Worm (Caenorhabditis elegans) whole organism, L2 larva: ENCODE data around the gene cdr-7.

Experiments
- C34F6.9 ChIP-seq: fragments of 150-350 bp; optimal IDR thresholded peaks from 2 replicates; lab custom pipeline; 2014; ENCODE audit warnings: missing biosample characterization, missing genetic modification characterization
- F13H6.1 ChIP-seq: sonication (generic microtip); optimal IDR thresholded peaks from 2 replicates; lab custom pipeline; 2016; ENCODE audit warnings: missing genetic modification characterization, missing compliant biosample characterization
- R02D3.7 ChIP-seq: fragments of 150-350 bp; optimal IDR thresholded peaks from 2 replicates; lab custom pipeline; 2014; ENCODE audit warnings: missing biosample characterization, missing genetic modification characterization
- Y55F3AM.14 ChIP-seq: fragments of 200-800 bp; sonication (Bioruptor generic); optimal IDR thresholded peaks from 2 replicates; lab custom pipeline; 2018; ENCODE audit warnings: mild to moderate bottlenecking, missing genetic modification characterization, missing compliant biosample characterization
- ZK546.5 ChIP-seq: sonication (generic microtip); optimal IDR thresholded peaks from 2 replicates; lab custom pipeline; 2017; ENCODE audit warnings: missing biosample characterization, missing genetic modification characterization
- aly-2 ChIP-seq: fragments of 150-350 bp; optimal IDR thresholded peaks from 2 replicates; lab custom pipeline; 2014; ENCODE audit warnings: missing biosample characterization, missing genetic modification characterization
- ama-1 ChIP-seq: fragments of 150-350 bp; optimal IDR thresholded peaks from 2 replicates; lab custom pipeline; 2018; ENCODE audit warnings: inconsistent platforms
- ceh-16 ChIP-seq: fragments of 150-350 bp; optimal IDR thresholded peaks from 2 replicates; lab custom pipeline; 2014; ENCODE audit warnings: missing biosample characterization, missing genetic modification characterization
- ceh-82 ChIP-seq: fragments of 150-350 bp; optimal IDR thresholded peaks from 2 replicates; lab custom pipeline; 2014; ENCODE audit warnings: missing biosample characterization, missing genetic modification characterization
- crh-2 ChIP-seq: sonication (generic microtip); optimal IDR thresholded peaks from 2 replicates; lab custom pipeline; 2017; ENCODE audit warnings: missing biosample characterization, missing genetic modification characterization
- dmd-4 ChIP-seq: sonication (generic microtip); optimal IDR thresholded peaks from 2 replicates; lab custom pipeline; 2017; ENCODE audit warnings: missing biosample characterization, missing genetic modification characterization
- egl-27 ChIP-seq: sonication (generic microtip); optimal IDR thresholded peaks from 3 replicates; lab custom pipeline; 2017; ENCODE audit warnings: missing biosample characterization, missing genetic modification reagents, missing genetic modification characterization
- elt-1 ChIP-seq: fragments of 150-350 bp; optimal IDR thresholded peaks from 2 replicates; lab custom pipeline; 2014; ENCODE audit warnings: missing biosample characterization, missing genetic modification characterization
- elt-3 ChIP-seq: sonication (generic microtip); optimal IDR thresholded peaks from 2 replicates; lab custom pipeline; 2017; ENCODE audit warnings: missing biosample characterization, missing genetic modification characterization
- fos-1 ChIP-seq: fragments of 150-350 bp; optimal IDR thresholded peaks from 2 replicates; lab custom pipeline; 2014; ENCODE audit warnings: missing biosample characterization, missing genetic modification characterization
- gmeb-1 ChIP-seq: fragments of 150-350 bp; optimal IDR thresholded peaks from 2 replicates; lab custom pipeline; 2014; ENCODE audit warnings: missing biosample characterization, missing genetic modification characterization
- lin-11 ChIP-seq: fragments of 150-350 bp; sonication (generic microtip); optimal IDR thresholded peaks from 2 replicates; lab custom pipeline; 2014; ENCODE audit warnings: missing biosample characterization, missing genetic modification characterization, inconsistent platforms, mixed read lengths
- lin-13 ChIP-seq: fragments of 150-350 bp; optimal IDR thresholded peaks from 2 replicates; lab custom pipeline; 2014; ENCODE audit warnings: missing biosample characterization, missing genetic modification reagents, missing genetic modification characterization
- lin-39 ChIP-seq: fragments of 150-350 bp; optimal IDR thresholded peaks from 2 replicates; lab custom pipeline; 2014; ENCODE audit warnings: missing biosample characterization, missing genetic modification reagents, missing genetic modification characterization
- lsy-2 ChIP-seq, 2 experiments: fragments of 150-350 bp in 1 of 2; sonication (generic microtip) in 1 of 2; optimal IDR thresholded peaks; 2 replicates each; lab custom pipeline; 2014 to 2017; ENCODE audit warnings: missing biosample characterization in 2 of 2, missing genetic modification characterization in 2 of 2
- mdl-1 ChIP-seq, 2 experiments: fragments of 150-350 bp in 1 of 2; sonication (generic microtip) in 1 of 2; optimal IDR thresholded peaks; 2 replicates each; lab custom pipeline; 2017; ENCODE audit warnings: missing biosample characterization in 2 of 2, missing genetic modification characterization in 2 of 2
- nhr-10 ChIP-seq: sonication (generic microtip); optimal IDR thresholded peaks from 2 replicates; lab custom pipeline; 2017; ENCODE audit warnings: missing biosample characterization, missing genetic modification characterization
- nhr-11 ChIP-seq: fragments of 150-350 bp; optimal IDR thresholded peaks from 2 replicates; lab custom pipeline; 2014; ENCODE audit warnings: missing biosample characterization, missing genetic modification characterization
- nhr-12 ChIP-seq: fragments of 150-350 bp; optimal IDR thresholded peaks from 2 replicates; lab custom pipeline; 2014; ENCODE audit warnings: missing biosample characterization, missing genetic modification characterization
- nhr-129 ChIP-seq: fragments of 150-350 bp; optimal IDR thresholded peaks from 2 replicates; lab custom pipeline; 2014; ENCODE audit warnings: missing biosample characterization, missing genetic modification characterization
- nhr-21 ChIP-seq: fragments of 150-350 bp; optimal IDR thresholded peaks from 2 replicates; lab custom pipeline; 2014; ENCODE audit warnings: missing biosample characterization, missing genetic modification characterization
- nhr-23 ChIP-seq: fragments of 150-350 bp; optimal IDR thresholded peaks from 2 replicates; lab custom pipeline; 2014; ENCODE audit warnings: missing biosample characterization, missing genetic modification reagents, missing genetic modification characterization
- nhr-237 ChIP-seq: fragments of 150-350 bp; optimal IDR thresholded peaks from 2 replicates; lab custom pipeline; 2014; ENCODE audit warnings: missing biosample characterization, missing genetic modification characterization
- nhr-25 ChIP-seq: fragments of 150-350 bp; sonication (generic microtip); optimal IDR thresholded peaks from 3 replicates; lab custom pipeline; 2014; ENCODE audit warnings: missing biosample characterization, missing genetic modification characterization
- nhr-77 ChIP-seq: fragments of 150-350 bp; optimal IDR thresholded peaks from 2 replicates; lab custom pipeline; 2014; ENCODE audit warnings: missing biosample characterization, missing genetic modification characterization
- peb-1 ChIP-seq: fragments of 150-350 bp; optimal IDR thresholded peaks from 2 replicates; lab custom pipeline; 2014; ENCODE audit warnings: missing biosample characterization, missing genetic modification characterization
- sem-4 ChIP-seq: fragments of 150-350 bp; optimal IDR thresholded peaks from 2 replicates; lab custom pipeline; 2014; ENCODE audit warnings: missing biosample characterization, missing genetic modification reagents, missing genetic modification characterization
- skn-1 ChIP-seq: sonication (generic microtip); optimal IDR thresholded peaks from 2 replicates; lab custom pipeline; 2017; ENCODE audit warnings: missing biosample characterization, missing genetic modification characterization
- sma-3 ChIP-seq: sonication (generic microtip); optimal IDR thresholded peaks from 2 replicates; lab custom pipeline; 2016; ENCODE audit warnings: missing genetic modification reagents, missing genetic modification characterization, missing compliant biosample characterization
- sma-9 ChIP-seq, 2 experiments: fragments of 150-350 bp in 1 of 2; sonication (generic microtip) in 1 of 2; optimal IDR thresholded peaks; 2 replicates each; lab custom pipeline; 2014 to 2016; ENCODE audit warnings: missing genetic modification characterization in 2 of 2, mild to moderate bottlenecking in 1 of 2, missing biosample characterization in 1 of 2, missing compliant biosample characterization in 1 of 2, missing genetic modification reagents in 1 of 2, moderate library complexity in 1 of 2
- snpc-4 ChIP-seq: fragments of 150-350 bp; optimal IDR thresholded peaks from 2 replicates; lab custom pipeline; 2014; ENCODE audit warnings: missing biosample characterization, missing genetic modification characterization
- unc-39 ChIP-seq: fragments of 150-350 bp; optimal IDR thresholded peaks from 2 replicates; lab custom pipeline; 2014; ENCODE audit warnings: missing biosample characterization, missing genetic modification characterization
- unc-55 ChIP-seq: fragments of 150-350 bp; sonication (generic microtip); optimal IDR thresholded peaks from 3 replicates; lab custom pipeline; 2014; ENCODE audit warnings: missing biosample characterization, missing genetic modification reagents, missing genetic modification characterization
- unc-62 ChIP-seq: fragments of 150-350 bp; optimal IDR thresholded peaks from 2 replicates; lab custom pipeline; 2014; ENCODE audit warnings: missing biosample characterization, missing genetic modification reagents, missing genetic modification characterization
- zag-1 ChIP-seq: fragments of 150-350 bp; optimal IDR thresholded peaks from 2 replicates; lab custom pipeline; 2014; ENCODE audit warnings: missing biosample characterization, missing genetic modification characterization
- ztf-1 ChIP-seq: fragments of 200-800 bp; sonication (Bioruptor generic); conservative IDR thresholded peaks from 2 replicates; pipeline ENCODE4 v1.3.6; 2022; ENCODE audit warnings: missing genetic modification characterization, missing compliant biosample characterization
- ztf-11 ChIP-seq: sonication (generic microtip); optimal IDR thresholded peaks from 2 replicates; lab custom pipeline; 2017; ENCODE audit warnings: missing biosample characterization, missing genetic modification characterization
- ztf-4 ChIP-seq: fragments of 150-350 bp; optimal IDR thresholded peaks from 2 replicates; lab custom pipeline; 2014; ENCODE audit warnings: missing biosample characterization, missing genetic modification characterization

Gene cdr-7

DNA sequence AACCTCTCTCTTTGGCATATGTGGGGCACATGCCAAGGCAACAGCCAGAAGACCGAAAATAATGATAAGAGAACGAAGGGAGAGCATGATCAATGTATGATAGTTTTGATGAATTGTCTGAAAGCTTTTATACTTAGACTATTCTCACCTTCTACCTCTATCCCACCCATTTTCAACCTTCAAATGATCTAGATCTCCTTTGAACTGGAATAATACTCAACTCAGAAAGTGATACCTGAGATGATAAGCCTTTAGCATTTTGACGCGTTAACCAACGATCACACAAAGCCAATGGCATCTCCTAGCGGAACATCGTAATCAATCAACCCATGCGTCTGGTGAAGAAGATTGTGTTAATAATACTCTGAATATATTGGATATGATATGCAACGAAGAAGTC is 7.4 kb downstream of the cdr-7 start, which contains the start of gene K01D12.9:
Gene K01D12.9 (minus strand): TSS at position 101 of the 400 bp plus-strand sequence.
- TF ChIP-seq nhr-21 (tag; lab: Kevin White, UChicago) = no peak
- no peak for TF ChIP-seq nhr-12
- TF ChIP-seq skn-1 = no peak
- TF ChIP-seq ztf-4 (tag; lab: Kevin White, UChicago) = no peak
- no peak for TF ChIP-seq unc-39 (tag; lab: Kevin White, UChicago)
- TF ChIP-seq ceh-16 (tag; lab: Kevin White, UChicago) = no peak
- no peak for TF ChIP-seq nhr-237 (tag; lab: Kevin White, UChicago)
- no peak for TF ChIP-seq elt-1 (tag; lab: Kevin White, UChicago)
- TF ChIP-seq ama-1 (lab: Kevin White, UChicago) = no peak
- no peak for TF ChIP-seq nhr-23
- TF ChIP-seq lsy-2 (tag; optimal IDR thresholded peaks at IDR 0.05; lab: Kevin White, UChicago) = no peak
- no peak for TF ChIP-seq lin-13 (GFP tag; lab: Kevin White, UChicago)
- TF ChIP-seq lin-39 (tag; lab: Kevin White, UChicago) = no peak
- TF ChIP-seq nhr-129 (tag; lab: Kevin White, UChicago) = no peak

- no peak for TF ChIP-seq ceh-82
- TF ChIP-seq dmd-4 (tag; lab: Kevin White, UChicago) = no peak
- TF ChIP-seq egl-27 (tag; lab: Kevin White, UChicago) = no peak
- no peak for TF ChIP-seq F13H6.1 (tag; lab: Kevin White, UChicago)
- TF ChIP-seq sma-9 (GFP tag; optimal IDR thresholded peaks at IDR 0.05; lab: Kevin White, UChicago) = no peak
- TF ChIP-seq sma-9 (tag; optimal IDR thresholded peaks at IDR 0.05; lab: Kevin White, UChicago) = no peak
- no peak for TF ChIP-seq nhr-77
- TF ChIP-seq nhr-11 (tag; lab: Kevin White, UChicago) = no peak
- no peak for TF ChIP-seq ztf-11 (tag; lab: Kevin White, UChicago)
- no peak for TF ChIP-seq nhr-21 (tag; lab: Kevin White, UChicago)
- TF ChIP-seq unc-39 (tag; lab: Kevin White, UChicago) = no peak
- TF ChIP-seq, all 48 proteins: peak for 0
Observed at ce11 chrV:12402355-12402754, 9.6 kb downstream of the cdr-7 start, which contains the start of gene K01D12.8. TSS of gene K01D12.8 (plus strand) at chrV:12402655.

- TF ChIP-seq ZK546.5 (tag; lab: Kevin White, UChicago) = no peak
- no peak for TF ChIP-seq ceh-16 (tag; lab: Kevin White, UChicago)
Observed at ce11 chrV:12401383-12401782, 10.5 kb downstream of the cdr-7 start, which contains the start of gene K01D12.7. TSS of gene K01D12.7 (minus strand) at chrV:12401483.

- TF ChIP-seq elt-1 (tag; lab: Kevin White, UChicago) (no peak), fos-1 (tag; lab: Kevin White, UChicago) (no peak), mdl-1 (tag; optimal IDR thresholded peaks at IDR 0.05; lab: Kevin White, UChicago) (no peak), ceh-82 (no peak), elt-3 (tag; lab: Kevin White, UChicago) (no peak), sma-9 (GFP tag; optimal IDR thresholded peaks at IDR 0.05; lab: Kevin White, UChicago) (peak; percentile 61), sma-9 (tag; optimal IDR thresholded peaks at IDR 0.05; lab: Kevin White, UChicago) (no peak), lin-13 (GFP tag; lab: Kevin White, UChicago) (no peak), nhr-25 (no peak), snpc-4 (no peak), zag-1 (no peak), peb-1 (tag; lab: Kevin White, UChicago) (no peak), lsy-2 (tag; optimal IDR thresholded peaks at IDR 0.05; lab: Kevin White, UChicago) (peak in 1 of 2 experiments; percentile 65), nhr-129 (tag; lab: Kevin White, UChicago) (peak; percentile 13), unc-62 (GFP tag; lab: Kevin White, UChicago) (no peak), nhr-77 (no peak), nhr-21 (tag; lab: Kevin White, UChicago) (no peak), nhr-10 (tag; lab: Kevin White, UChicago) (no peak), nhr-237 (tag; lab: Kevin White, UChicago) (no peak), Y55F3AM.14 (GFP tag; lab: Kevin White, UChicago) (no peak), C34F6.9 (tag; lab: Kevin White, UChicago) (peak; percentile 57), sma-3 (GFP tag; lab: Kevin White, UChicago) (no peak), nhr-23 (no peak), ztf-11 (tag; lab: Kevin White, UChicago) (no peak), lin-11 (tag; lab: Kevin White, UChicago) (no peak), crh-2 (tag; lab: Kevin White, UChicago) (peak; percentile 9), egl-27 (tag; lab: Kevin White, UChicago) (no peak), F13H6.1 (tag; lab: Kevin White, UChicago) (no peak), unc-55 (peak; percentile 54), R02D3.7 (peak; percentile 89), nhr-12 (no peak), ztf-1 (GFP tag; lab: Robert Waterston, UW) (no peak), nhr-11 (tag; lab: Kevin White, UChicago) (no peak), skn-1 (no peak), gmeb-1 (tag; lab: Kevin White, UChicago) (no peak), sem-4 (tag; lab: Kevin White, UChicago) (peak; percentile 12), aly-2 (tag; lab: Kevin White, UChicago) (no peak)
Observed at ce11 chrV:12400677-12401236, 11.2 kb downstream of the cdr-7 start, which contains the start of the genes K01D12.20 and miga-1. TSS of gene K01D12.20 (minus strand) at chrV:12400814. TSS of gene miga-1 (minus strand) at chrV:12400859.
